Worm (Caenorhabditis elegans) whole organism, mixed stage, embryonic: Measurements from ENCODE around the gene srw-121.

Source experiments
- M03D4.4 ChIP-seq: sonication (generic microtip); optimal IDR thresholded peaks from 2 replicates; lab custom pipeline; 2017; ENCODE audit warnings: mild to moderate bottlenecking, missing genetic modification characterization, missing compliant biosample characterization
- bed-3 ChIP-seq: fragments of 200-800 bp; sonication (Bioruptor generic); optimal IDR thresholded peaks from 3 replicates; lab custom pipeline; 2018; ENCODE audit warnings: mild to moderate bottlenecking, missing genetic modification characterization, moderate library complexity, missing compliant biosample characterization
- blmp-1 ChIP-seq: fragments of 150-350 bp; optimal IDR thresholded peaks from 2 replicates; lab custom pipeline; 2014; ENCODE audit warnings: missing biosample characterization, missing genetic modification characterization
- ceh-39 ChIP-seq: fragments of 150-350 bp; optimal IDR thresholded peaks from 2 replicates; lab custom pipeline; 2014; ENCODE audit warnings: missing biosample characterization, missing genetic modification characterization
- ceh-43 ChIP-seq: fragments of 200-800 bp; sonication (Bioruptor generic); optimal IDR thresholded peaks from 2 replicates; lab custom pipeline; 2018; ENCODE audit warnings: mild to moderate bottlenecking, missing genetic modification characterization, moderate library complexity, missing compliant biosample characterization
- ceh-83 ChIP-seq: fragments of 200-800 bp; sonication (Bioruptor generic); optimal IDR thresholded peaks from 2 replicates; lab custom pipeline; 2018; ENCODE audit warnings: mild to moderate bottlenecking, missing genetic modification characterization, missing compliant biosample characterization
- ces-1 ChIP-seq: fragments of 150-350 bp; optimal IDR thresholded peaks from 2 replicates; lab custom pipeline; 2014; ENCODE audit warnings: missing biosample characterization, missing genetic modification reagents, missing genetic modification characterization
- cnd-1 ChIP-seq: fragments of 200-800 bp; sonication (Bioruptor generic); optimal IDR thresholded peaks from 2 replicates; lab custom pipeline; 2018; ENCODE audit warnings: mild to moderate bottlenecking, missing genetic modification characterization, missing compliant biosample characterization
- drap-1 ChIP-seq: fragments of 200-800 bp; sonication (Bioruptor generic); optimal IDR thresholded peaks from 3 replicates; lab custom pipeline; 2018; ENCODE audit warnings: mild to moderate bottlenecking, missing genetic modification characterization, missing compliant biosample characterization
- elt-1 ChIP-seq: sonication (generic microtip); optimal IDR thresholded peaks from 2 replicates; lab custom pipeline; 2017; ENCODE audit warnings: missing genetic modification characterization, mild to moderate bottlenecking, missing compliant biosample characterization, antibody characterized with exemption, moderate library complexity, borderline replicate concordance; ENCODE audit not compliant: insufficient read depth
- elt-3 ChIP-seq: fragments of 150-350 bp; optimal IDR thresholded peaks from 2 replicates; lab custom pipeline; 2014; ENCODE audit warnings: missing biosample characterization, missing genetic modification characterization
- flh-1 ChIP-seq: fragments of 200-800 bp; sonication (Bioruptor generic); optimal IDR thresholded peaks from 2 replicates; lab custom pipeline; 2018; ENCODE audit warnings: mild to moderate bottlenecking, missing genetic modification characterization, moderate library complexity, missing compliant biosample characterization
- ham-2 ChIP-seq: fragments of 200-800 bp; sonication (Bioruptor generic); optimal IDR thresholded peaks from 2 replicates; lab custom pipeline; 2018; ENCODE audit warnings: mild to moderate bottlenecking, missing genetic modification characterization, missing compliant biosample characterization
- hlh-1 ChIP-seq: fragments of 150-350 bp; optimal IDR thresholded peaks from 2 replicates; lab custom pipeline; 2014; ENCODE audit warnings: missing biosample characterization, missing genetic modification reagents, missing genetic modification characterization
- lin-32 ChIP-seq: fragments of 200-800 bp; sonication (Bioruptor generic); optimal IDR thresholded peaks from 2 replicates; lab custom pipeline; 2018; ENCODE audit warnings: mild to moderate bottlenecking, missing genetic modification characterization, missing compliant biosample characterization
- lsy-2 ChIP-seq: fragments of 150-350 bp; optimal IDR thresholded peaks from 2 replicates; lab custom pipeline; 2014; ENCODE audit warnings: missing biosample characterization, missing genetic modification characterization
- mep-1 ChIP-seq: fragments of 150-350 bp; optimal IDR thresholded peaks from 2 replicates; lab custom pipeline; 2017; ENCODE audit warnings: missing biosample characterization, missing genetic modification reagents, missing genetic modification characterization, inconsistent platforms
- mls-2 ChIP-seq: sonication (generic microtip); optimal IDR thresholded peaks from 2 replicates; lab custom pipeline; 2016; ENCODE audit warnings: mild to moderate bottlenecking, missing genetic modification characterization, moderate library complexity, missing compliant biosample characterization
- nhr-2 ChIP-seq: fragments of 150-350 bp; optimal IDR thresholded peaks from 2 replicates; lab custom pipeline; 2014; ENCODE audit warnings: missing biosample characterization, missing genetic modification characterization
- nhr-237 ChIP-seq: fragments of 150-350 bp; optimal IDR thresholded peaks from 2 replicates; lab custom pipeline; 2014; ENCODE audit warnings: missing biosample characterization, missing genetic modification characterization
- nhr-28 ChIP-seq: fragments of 150-350 bp; optimal IDR thresholded peaks from 2 replicates; lab custom pipeline; 2014; ENCODE audit warnings: missing biosample characterization, missing genetic modification characterization
- nhr-76 ChIP-seq: sonication (generic microtip); optimal IDR thresholded peaks from 2 replicates; lab custom pipeline; 2017; ENCODE audit warnings: missing biosample characterization, missing genetic modification characterization
- pha-4 ChIP-seq: fragments of 150-350 bp; optimal IDR thresholded peaks from 2 replicates; lab custom pipeline; 2018; ENCODE audit warnings: missing biosample characterization, missing genetic modification reagents, missing genetic modification characterization
- sem-2 ChIP-seq: fragments of 200-800 bp; sonication (Bioruptor generic); optimal IDR thresholded peaks from 2 replicates; lab custom pipeline; 2018; ENCODE audit warnings: mild to moderate bottlenecking, missing genetic modification characterization, missing compliant biosample characterization
- snpc-4 ChIP-seq: fragments of 150-350 bp; optimal IDR thresholded peaks from 2 replicates; lab custom pipeline; 2014; ENCODE audit warnings: missing biosample characterization, missing genetic modification characterization
- sptf-1 ChIP-seq: sonication (generic microtip); optimal IDR thresholded peaks from 2 replicates; lab custom pipeline; 2017; ENCODE audit warnings: mild to moderate bottlenecking, missing genetic modification characterization, moderate library complexity, missing compliant biosample characterization
- tbx-8 ChIP-seq: fragments of 200-800 bp; sonication (Bioruptor generic); optimal IDR thresholded peaks from 2 replicates; lab custom pipeline; 2018; ENCODE audit warnings: mild to moderate bottlenecking, missing genetic modification characterization, moderate library complexity, missing compliant biosample characterization
- unc-39 ChIP-seq: fragments of 150-350 bp; optimal IDR thresholded peaks from 2 replicates; lab custom pipeline; 2014; ENCODE audit warnings: missing biosample characterization, missing genetic modification characterization
- unc-62 ChIP-seq: fragments of 150-350 bp; optimal IDR thresholded peaks from 2 replicates; lab custom pipeline; 2014; ENCODE audit warnings: missing biosample characterization, missing genetic modification reagents, missing genetic modification characterization
- zip-8 ChIP-seq: fragments of 150-350 bp; optimal IDR thresholded peaks from 2 replicates; lab custom pipeline; 2014; ENCODE audit warnings: missing biosample characterization, missing genetic modification characterization

Gene srw-121

ce11 chrV:3010468-3010867, 19.1 kb upstream of the srw-121 start, which contains the start of gene srw-136:
srw-136 (minus strand) TSS chrV:3010568.
- TF ChIP-seq mls-2 (no peak), elt-1 (tag; lab: Kevin White, UChicago) (no peak), pha-4 (tag; lab: Kevin White, UChicago) (no peak), M03D4.4 (tag; lab: Kevin White, UChicago) (no peak), ceh-43 (GFP tag; lab: Kevin White, UChicago) (no peak), nhr-28 (no peak), nhr-76 (tag; lab: Kevin White, UChicago) (no peak), cnd-1 (no peak), elt-3 (tag; lab: Kevin White, UChicago) (no peak), lin-32 (no peak), ham-2 (no peak), unc-39 (no peak), sptf-1 (tag; lab: Kevin White, UChicago) (no peak), zip-8 (tag; lab: Kevin White, UChicago) (no peak), flh-1 (GFP tag; lab: Kevin White, UChicago) (no peak), ceh-39 (tag; lab: Kevin White, UChicago) (no peak)

ce11 chrV:3005964-3006363, 14.6 kb upstream of the srw-121 start, which contains the start of gene srw-112:
srw-112 (minus strand) TSS chrV:3006064.
- TF ChIP-seq sem-2: no peak
- TF ChIP-seq zip-8 (tag; lab: Kevin White, UChicago): no peak
- TF ChIP-seq, all 35 proteins: peak for 0

ce11 chrV:2999736-3000135, 8.4 kb upstream of the srw-121 start, which contains the start of gene srw-119:
srw-119 (minus strand) TSS chrV:2999836.
- TF ChIP-seq nhr-2 (tag; lab: Kevin White, UChicago) (no peak), drap-1 (no peak), sem-2 (no peak), sptf-1 (tag; lab: Kevin White, UChicago) (no peak), lsy-2 (no peak), mls-2 (no peak), nhr-237 (no peak), ceh-39 (tag; lab: Kevin White, UChicago) (no peak), hlh-1 (tag; lab: Kevin White, UChicago) (no peak), blmp-1 (tag; lab: Kevin White, UChicago) (no peak), ceh-83 (no peak), elt-3 (tag; lab: Kevin White, UChicago) (no peak), ces-1 (GFP tag; lab: Kevin White, UChicago) (no peak), snpc-4 (tag; lab: Kevin White, UChicago) (no peak), nhr-28 (no peak), elt-1 (tag; lab: Kevin White, UChicago) (no peak), zip-8 (tag; lab: Kevin White, UChicago) (no peak), bed-3 (no peak), flh-1 (GFP tag; lab: Kevin White, UChicago) (no peak)

ce11 chrV:2996105-2996504, 4.7 kb upstream of the srw-121 start, which contains the start of gene srw-120:
srw-120 (minus strand) TSS chrV:2996205.
- TF ChIP-seq elt-3 (tag; lab: Kevin White, UChicago) (no peak), drap-1 (no peak), flh-1 (GFP tag; lab: Kevin White, UChicago) (no peak), M03D4.4 (tag; lab: Kevin White, UChicago) (no peak), nhr-76 (tag; lab: Kevin White, UChicago) (no peak), mep-1 (tag; lab: Kevin White, UChicago) (no peak), hlh-1 (tag; lab: Kevin White, UChicago) (no peak), tbx-8 (GFP tag; lab: Kevin White, UChicago) (no peak), unc-39 (no peak), unc-62 (GFP tag; lab: Kevin White, UChicago) (no peak), elt-1 (tag; lab: Kevin White, UChicago) (no peak)

ce11 chrV:2993816-2994215, 2.4 kb upstream of the srw-121 start, which contains the start of gene srw-115:
srw-115 (minus strand) TSS chrV:2993916.
- TF ChIP-seq hlh-1 (tag; lab: Kevin White, UChicago): no peak
